Worm (Caenorhabditis elegans): ENCODE results near the gene F37C4.5.

DNA sequence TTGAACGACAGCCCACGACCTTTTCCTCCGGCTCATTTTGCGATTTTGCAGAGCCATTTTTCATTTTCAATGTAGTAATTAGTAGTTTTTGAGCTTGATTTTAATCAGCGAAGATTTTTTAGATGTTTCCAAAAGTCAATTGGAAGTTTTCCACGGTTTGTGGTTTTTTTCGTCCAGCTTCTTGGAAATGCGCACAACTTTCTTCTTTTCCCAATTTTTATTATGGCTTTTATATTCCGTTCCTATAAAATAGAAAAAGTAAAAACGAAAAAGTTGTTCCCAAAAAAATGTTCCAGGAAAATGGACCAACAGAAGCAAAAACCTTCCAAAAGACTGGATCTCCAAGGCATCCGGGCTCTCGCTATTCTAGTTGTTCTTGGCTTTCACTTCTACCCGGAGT lies 11.8 kb upstream of the F37C4.5 start, which contains the start of gene oac-22:
- TF ChIP-seq snpc-4 (GFP tag; optimal IDR thresholded peaks at IDR 0.05) (no peak), snpc-4 (tag; optimal IDR thresholded peaks at IDR 0.05) (no peak), nfya-2 (GFP tag; IDR thresholded peaks at IDR 0.05) (no peak), cebp-2 (GFP tag; IDR thresholded peaks at IDR 0.05) (no peak), F52B5.7 (tag; optimal IDR thresholded peaks at IDR 0.05) (no peak), egrh-3 (GFP tag; IDR thresholded peaks at IDR 0.05) (no peak), gei-17 (GFP tag; optimal IDR thresholded peaks at IDR 0.05) (no peak), unc-130 (GFP tag; optimal IDR thresholded peaks at IDR 0.05) (no peak), unc-62 (GFP tag; optimal IDR thresholded peaks at IDR 0.05) (no peak), F39B2.1 (GFP tag; IDR thresholded peaks at IDR 0.05) (no peak), sdz-38 (tag; optimal IDR thresholded peaks at IDR 0.05) (no peak), efl-1 (GFP tag; optimal IDR thresholded peaks at IDR 0.05) (no peak)

Measured in whole organism, young adult.